Worm (Caenorhabditis elegans): Measurements from ENCODE around the gene spex-3.

DNA sequence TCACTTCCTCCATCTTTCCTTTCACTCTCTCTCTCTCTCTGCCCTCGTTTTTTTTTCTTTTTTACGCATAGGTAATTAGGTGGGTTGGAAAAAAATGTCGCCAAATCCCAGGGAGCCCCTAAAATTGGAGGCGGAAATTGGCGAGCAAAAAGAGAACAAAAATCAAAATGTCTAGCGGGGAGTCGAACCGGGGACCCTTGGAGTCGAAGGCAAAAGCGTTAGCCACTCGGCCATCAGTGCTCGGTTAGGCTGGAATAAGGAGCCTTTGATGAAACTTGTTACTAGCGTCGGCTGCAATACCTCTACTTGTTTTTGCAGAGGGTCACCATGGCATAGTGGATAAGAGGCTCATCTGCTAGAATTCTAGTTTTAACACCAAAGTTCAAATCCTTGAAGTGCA is 40.8 kb upstream of the spex-3 start:
- TF ChIP-seq skn-1 (tag; optimal IDR thresholded peaks at IDR 0.05) (no peak), nhr-76 (tag; optimal IDR thresholded peaks at IDR 0.05) (no peak), unc-39 (tag; optimal IDR thresholded peaks at IDR 0.05) (no peak), hif-1 (tag; optimal IDR thresholded peaks at IDR 0.05) (no peak), lsy-2 (tag; optimal IDR thresholded peaks at IDR 0.05) (no peak), nhr-11 (tag; optimal IDR thresholded peaks at IDR 0.05) (no peak), ceh-32 (tag; optimal IDR thresholded peaks at IDR 0.05; ENCODE audit: poor library complexity) (no peak)

All from whole organism, L4 larva.